Worm (Caenorhabditis elegans) whole organism, L4 larva: Measurements from ENCODE around the gene srw-136.

Experiments used
- F49E8.2 ChIP-seq: sonication (generic microtip); optimal IDR thresholded peaks from 2 replicates; lab custom pipeline; 2016; ENCODE audit warnings: missing compliant biosample characterization, mild to moderate bottlenecking, missing genetic modification characterization, borderline replicate concordance
- T26A8.4 ChIP-seq: fragments of 200-800 bp; sonication (Bioruptor generic); IDR thresholded peaks from 2 replicates; pipeline ENCODE4 v1.3.6; 2022; ENCODE audit warnings: missing genetic modification characterization, missing compliant biosample characterization
- Y105C5A.15 ChIP-seq: fragments of 200-800 bp; sonication (Bioruptor generic); IDR thresholded peaks from 2 replicates; pipeline ENCODE4 v1.3.6; 2022; ENCODE audit warnings: missing genetic modification characterization, missing compliant biosample characterization
- Y48G9A.11 ChIP-seq: fragments of 200-800 bp; sonication (Bioruptor generic); IDR thresholded peaks from 2 replicates; pipeline ENCODE4 v1.3.6; 2022; ENCODE audit warnings: missing genetic modification reagents, missing genetic modification characterization, missing compliant biosample characterization
- Y75B8A.6 ChIP-seq: fragments of 200-800 bp; sonication (Bioruptor generic); IDR thresholded peaks from 2 replicates; pipeline ENCODE4 v1.3.6; 2022; ENCODE audit warnings: missing genetic modification reagents, missing genetic modification characterization, missing compliant biosample characterization
- ZK546.5 ChIP-seq, 2 experiments: sonication (generic microtip); optimal IDR thresholded peaks; 2 replicates each; lab custom pipeline; 2017; ENCODE audit warnings: missing biosample characterization in 2 of 2, missing genetic modification characterization in 2 of 2
- aha-1 ChIP-seq: fragments of 150-350 bp; peaks from one replicate; lab custom pipeline; 2014; ENCODE audit warnings: missing biosample characterization, missing genetic modification characterization
- aly-2 ChIP-seq: sonication (generic microtip); optimal IDR thresholded peaks from 2 replicates; lab custom pipeline; 2018; ENCODE audit warnings: missing biosample characterization, missing genetic modification characterization
- ama-1 ChIP-seq: fragments of 150-350 bp; optimal IDR thresholded peaks from 2 replicates; lab custom pipeline; 2014; ENCODE audit warnings: inconsistent platforms, mixed read lengths
- arid-1 ChIP-seq: fragments of 200-800 bp; sonication (Bioruptor generic); conservative IDR thresholded peaks from 2 replicates; pipeline ENCODE4 v1.3.6; 2022; ENCODE audit warnings: missing genetic modification reagents, missing genetic modification characterization, missing compliant biosample characterization
- attf-4 ChIP-seq: sonication (generic microtip); optimal IDR thresholded peaks from 3 replicates; lab custom pipeline; 2017; ENCODE audit warnings: missing biosample characterization, missing genetic modification characterization
- dmd-6 ChIP-seq: fragments of 200-800 bp; sonication (Bioruptor generic); IDR thresholded peaks from 2 replicates; pipeline ENCODE4 v1.3.6; 2022; ENCODE audit warnings: missing genetic modification reagents, missing genetic modification characterization, missing compliant biosample characterization
- dpl-1 ChIP-seq: fragments of 150-350 bp; optimal IDR thresholded peaks from 2 replicates; lab custom pipeline; 2014; ENCODE audit warnings: missing biosample characterization, missing genetic modification reagents, missing genetic modification characterization
- egl-27 ChIP-seq: sonication (generic microtip); optimal IDR thresholded peaks from 3 replicates; lab custom pipeline; 2017; ENCODE audit warnings: missing biosample characterization, missing genetic modification reagents, missing genetic modification characterization
- egl-43 ChIP-seq: fragments of 200-800 bp; sonication (Bioruptor generic); IDR thresholded peaks from 2 replicates; pipeline ENCODE4 v1.3.6; 2022; ENCODE audit warnings: missing genetic modification reagents, missing genetic modification characterization, missing compliant biosample characterization
- fkh-10 ChIP-seq: fragments of 150-350 bp; optimal IDR thresholded peaks from 2 replicates; lab custom pipeline; 2014; ENCODE audit warnings: missing biosample characterization, missing genetic modification reagents, missing genetic modification characterization
- hlh-11 ChIP-seq: fragments of 200-800 bp; sonication (Bioruptor generic); optimal IDR thresholded peaks from 2 replicates; lab custom pipeline; 2018; ENCODE audit warnings: mild to moderate bottlenecking, missing genetic modification characterization, missing compliant biosample characterization
- hmg-1.1 ChIP-seq: fragments of 200-800 bp; sonication (Bioruptor generic); IDR thresholded peaks from 2 replicates; pipeline ENCODE4 v1.3.6; 2022; ENCODE audit warnings: missing genetic modification reagents, missing genetic modification characterization, missing compliant biosample characterization
- jun-1 ChIP-seq: fragments of 150-350 bp; optimal IDR thresholded peaks from 2 replicates; lab custom pipeline; 2014; ENCODE audit warnings: missing biosample characterization, missing genetic modification reagents, missing genetic modification characterization
- lin-1 ChIP-seq: fragments of 200-800 bp; sonication (Bioruptor generic); IDR thresholded peaks from 2 replicates; pipeline ENCODE4 v1.3.6; 2022; ENCODE audit warnings: missing genetic modification reagents, missing genetic modification characterization, missing compliant biosample characterization
- lin-13 ChIP-seq: fragments of 150-350 bp; optimal IDR thresholded peaks from 2 replicates; lab custom pipeline; 2014; ENCODE audit warnings: missing biosample characterization, missing genetic modification reagents, missing genetic modification characterization
- lin-15B ChIP-seq: fragments of 150-350 bp; sonication (generic microtip); optimal IDR thresholded peaks from 3 replicates; lab custom pipeline; 2014; ENCODE audit warnings: missing biosample characterization, missing genetic modification characterization
- lin-29 ChIP-seq: fragments of 200-800 bp; sonication (Bioruptor generic); IDR thresholded peaks from 2 replicates; pipeline ENCODE4 v1.3.6; 2022; ENCODE audit warnings: missing genetic modification reagents, missing genetic modification characterization, missing compliant biosample characterization
- madf-5 ChIP-seq, 2 experiments: fragments of 200-800 bp; sonication (Bioruptor generic); IDR thresholded peaks; 2 replicates each; pipeline ENCODE4 v1.3.6; 2022; ENCODE audit warnings: missing compliant biosample characterization in 2 of 2, missing genetic modification characterization in 2 of 2
- madf-9 ChIP-seq: fragments of 200-800 bp; sonication (Bioruptor generic); conservative IDR thresholded peaks from 2 replicates; pipeline ENCODE4 v1.3.6; 2022; ENCODE audit warnings: missing genetic modification reagents, missing genetic modification characterization, missing compliant biosample characterization
- mdl-1 ChIP-seq, 2 experiments: fragments of 150-350 bp in 1 of 2; sonication (generic microtip) in 1 of 2; optimal IDR thresholded peaks; 2 replicates each; lab custom pipeline; 2014 to 2017; ENCODE audit warnings: missing biosample characterization in 2 of 2, missing genetic modification characterization in 2 of 2
- mep-1 ChIP-seq: fragments of 150-350 bp; sonication (generic microtip); optimal IDR thresholded peaks from 3 replicates; lab custom pipeline; 2014; ENCODE audit warnings: missing biosample characterization, missing genetic modification characterization
- mes-2 ChIP-seq: sonication (generic microtip); optimal IDR thresholded peaks from 2 replicates; lab custom pipeline; 2016; ENCODE audit warnings: missing genotype, mild to moderate bottlenecking, missing genetic modification characterization, missing compliant biosample characterization; ENCODE audit not compliant: poor library complexity, severe bottlenecking
- mxl-2 ChIP-seq: fragments of 200-800 bp; sonication (Bioruptor generic); conservative IDR thresholded peaks from 2 replicates; pipeline ENCODE4 v1.3.6; 2022; ENCODE audit warnings: missing genetic modification reagents, missing genetic modification characterization, missing compliant biosample characterization
- nhr-102 ChIP-seq: sonication (generic microtip); optimal IDR thresholded peaks from 2 replicates; lab custom pipeline; 2016; ENCODE audit warnings: mild to moderate bottlenecking, missing genetic modification characterization, moderate library complexity, missing compliant biosample characterization
- nhr-237 ChIP-seq: sonication (generic microtip); optimal IDR thresholded peaks from 2 replicates; lab custom pipeline; 2017; ENCODE audit warnings: missing biosample characterization, missing genetic modification characterization
- nhr-25 ChIP-seq: sonication (generic microtip); optimal IDR thresholded peaks from 2 replicates; lab custom pipeline; 2017; ENCODE audit warnings: missing genetic modification characterization, mild to moderate bottlenecking, missing compliant biosample characterization, antibody characterized with exemption, moderate library complexity, borderline replicate concordance; ENCODE audit not compliant: insufficient read depth
- nhr-41 ChIP-seq: fragments of 200-800 bp; sonication (Bioruptor generic); IDR thresholded peaks from 2 replicates; pipeline ENCODE4 v1.3.6; 2022; ENCODE audit warnings: missing genetic modification reagents, missing genetic modification characterization, missing compliant biosample characterization
- nhr-6 ChIP-seq: fragments of 150-350 bp; optimal IDR thresholded peaks from 2 replicates; lab custom pipeline; 2014; ENCODE audit warnings: missing biosample characterization, missing genetic modification characterization
- nhr-76 ChIP-seq: fragments of 150-350 bp; optimal IDR thresholded peaks from 2 replicates; lab custom pipeline; 2014; ENCODE audit warnings: missing biosample characterization, missing genetic modification characterization
- nhr-77 ChIP-seq: fragments of 150-350 bp; optimal IDR thresholded peaks from 2 replicates; lab custom pipeline; 2014; ENCODE audit warnings: missing biosample characterization, missing genetic modification characterization
- pha-4 ChIP-seq, 2 experiments: fragments of 150-350 bp in 1 of 2; fragments of 200-800 bp in 1 of 2; sonication (Bioruptor generic) in 1 of 2; IDR thresholded peaks in 1 of 2; optimal IDR thresholded peaks in 1 of 2; 2 replicates each; pipeline versions ENCODE4 v1.3.6 to Lab custom; 2014 to 2022; ENCODE audit warnings: missing genetic modification characterization in 2 of 2, missing genetic modification reagents in 2 of 2, missing biosample characterization in 1 of 2, missing compliant biosample characterization in 1 of 2
- php-3 ChIP-seq: fragments of 200-800 bp; sonication (Bioruptor generic); IDR thresholded peaks from 2 replicates; pipeline ENCODE4 v1.3.6; 2022; ENCODE audit warnings: missing genetic modification reagents, missing genetic modification characterization, missing compliant biosample characterization
- rbr-2 ChIP-seq: sonication (generic microtip); optimal IDR thresholded peaks from 2 replicates; lab custom pipeline; 2016; ENCODE audit warnings: missing genotype, missing genetic modification characterization, missing compliant biosample characterization
- sdz-12 ChIP-seq: fragments of 200-800 bp; sonication (Bioruptor generic); optimal IDR thresholded peaks from 2 replicates; lab custom pipeline; 2018; ENCODE audit warnings: mild to moderate bottlenecking, missing genetic modification characterization, missing compliant biosample characterization
- spr-1 ChIP-seq: sonication (generic microtip); optimal IDR thresholded peaks from 2 replicates; lab custom pipeline; 2016; ENCODE audit warnings: mild to moderate bottlenecking, missing genetic modification characterization, missing compliant biosample characterization
- tra-1 ChIP-seq: fragments of 200-800 bp; sonication (Bioruptor generic); IDR thresholded peaks from 2 replicates; pipeline ENCODE4 v1.3.6; 2022; ENCODE audit warnings: missing genetic modification reagents, missing genetic modification characterization, missing compliant biosample characterization
- unc-62 ChIP-seq, 3 experiments: fragments of 150-350 bp in 1 of 3; sonication (generic microtip); optimal IDR thresholded peaks in 2 of 3; peaks in 1 of 3; 1 replicate in 1 of 3; 2 replicates in 2 of 3; lab custom pipeline; 2014 to 2017; ENCODE audit warnings: missing biosample characterization in 3 of 3, missing genetic modification characterization in 3 of 3, missing genetic modification reagents in 3 of 3, missing genotype in 1 of 3
- zip-2 ChIP-seq: fragments of 150-350 bp; optimal IDR thresholded peaks from 2 replicates; lab custom pipeline; 2014; ENCODE audit warnings: missing biosample characterization, missing genetic modification characterization
- ztf-11 ChIP-seq: fragments of 150-350 bp; optimal IDR thresholded peaks from 2 replicates; lab custom pipeline; 2014; ENCODE audit warnings: missing biosample characterization, missing genetic modification characterization
- ztf-7 ChIP-seq: fragments of 150-350 bp; optimal IDR thresholded peaks from 2 replicates; lab custom pipeline; 2014; ENCODE audit warnings: missing biosample characterization, missing genetic modification characterization

srw-136 gene

DNA sequence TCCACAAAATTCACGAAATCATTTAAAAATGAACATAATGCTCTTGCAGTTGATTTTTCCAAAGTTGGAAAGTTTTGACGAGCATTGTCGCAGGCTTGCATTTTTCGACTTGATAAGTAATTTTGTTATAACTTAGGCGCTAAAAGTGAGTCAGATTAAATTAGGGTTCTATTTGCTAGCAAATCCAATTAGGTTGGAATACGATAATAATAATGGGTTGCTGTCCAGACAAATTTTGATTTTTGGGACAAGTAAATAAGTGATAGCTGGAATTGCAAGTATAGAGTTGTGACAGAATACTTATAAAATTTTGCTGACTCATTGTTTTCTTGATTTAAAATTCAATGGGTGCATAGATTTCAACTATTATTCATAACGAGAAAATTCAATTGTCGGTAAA is 4.4 kb downstream of the srw-136 start, which contains the start of gene srw-112:
srw-112 (minus strand) TSS at position 101 of the 400 bp plus-strand sequence.
- TF ChIP-seq aha-1 (peak; percentile 19), zip-2 (no peak), F49E8.2 (no peak)

DNA sequence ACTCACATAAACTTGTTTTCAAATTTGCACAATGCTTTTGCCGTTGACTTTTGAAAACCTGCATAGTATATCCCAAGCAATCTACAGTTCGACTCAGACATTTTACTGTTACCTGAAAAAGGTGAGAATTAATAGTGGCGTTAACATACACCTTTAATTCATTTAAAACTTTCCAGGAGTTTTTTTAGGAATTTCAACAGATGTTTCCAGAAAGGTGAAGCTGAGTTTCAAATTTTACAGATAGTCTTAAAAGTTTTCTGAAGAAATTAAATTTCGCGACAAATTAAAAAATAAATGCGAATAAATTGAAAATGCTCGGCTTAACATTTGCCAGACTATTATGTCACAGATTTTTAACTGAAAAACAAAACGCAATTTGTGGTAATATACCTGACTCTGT is 10.6 kb downstream of the srw-136 start, which contains the start of gene srw-119:
srw-119 (minus strand) TSS at position 101 of the 400 bp plus-strand sequence.
- no peak for TF ChIP-seq aly-2 (tag; lab: Kevin White, UChicago)
- TF ChIP-seq ztf-7 (tag; lab: Kevin White, UChicago) = no peak
- TF ChIP-seq jun-1 = no peak
- TF ChIP-seq spr-1 (tag; lab: Kevin White, UChicago) = no peak
- no peak for TF ChIP-seq ama-1
- TF ChIP-seq madf-9 (GFP tag; lab: Robert Waterston, UW) = no peak
- TF ChIP-seq mes-2 (tag; lab: Kevin White, UChicago) = no peak
- no peak for TF ChIP-seq Y105C5A.15 (GFP tag; lab: Robert Waterston, UW)
- no peak for TF ChIP-seq T26A8.4 (GFP tag; lab: Robert Waterston, UW)
- TF ChIP-seq egl-27 (tag; lab: Kevin White, UChicago) = no peak
- no peak for TF ChIP-seq arid-1 (GFP tag; lab: Robert Waterston, UW)
- TF ChIP-seq fkh-10 (GFP tag; lab: Kevin White, UChicago) = no peak
- TF ChIP-seq dpl-1 = no peak
- TF ChIP-seq hlh-11 (tag; lab: Kevin White, UChicago) = no peak
- TF ChIP-seq Y48G9A.11 (GFP tag; lab: Robert Waterston, UW) = no peak
- TF ChIP-seq nhr-77 (tag; lab: Kevin White, UChicago) = no peak
- no peak for TF ChIP-seq rbr-2
- TF ChIP-seq egl-43 (GFP tag; lab: Robert Waterston, UW) = no peak
- TF ChIP-seq sdz-12 (GFP tag; lab: Kevin White, UChicago) = no peak

DNA sequence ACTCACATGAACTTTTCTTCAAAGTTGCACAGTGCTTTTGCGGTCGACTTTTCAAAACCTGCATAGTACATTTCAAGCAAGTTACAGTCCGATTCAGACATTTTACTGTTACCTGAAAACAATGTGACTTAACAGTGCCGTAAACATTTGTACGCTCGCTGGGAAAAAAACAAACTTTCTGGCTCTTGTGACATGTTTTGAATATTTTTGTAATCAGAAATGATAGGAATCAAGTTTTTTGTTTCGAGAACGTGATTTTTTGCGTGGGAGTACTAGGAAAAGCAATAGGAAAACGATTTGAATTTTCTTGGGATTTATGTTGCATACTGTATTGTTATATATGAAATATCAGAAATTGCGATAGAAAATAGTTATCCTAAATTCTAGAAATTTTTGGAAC is 14.3 kb downstream of the srw-136 start, which contains the start of gene srw-120:
srw-120 (minus strand) TSS at position 101 of the 400 bp plus-strand sequence.
- TF ChIP-seq madf-5 (GFP tag; IDR thresholded peaks at IDR 0.05; lab: Robert Waterston, UW) (no peak), nhr-6 (tag; lab: Kevin White, UChicago) (no peak), nhr-25 (no peak), unc-62 (GFP tag; optimal IDR thresholded peaks at IDR 0.05 in 1 of 2; lab: Kevin White, UChicago) (no peak), unc-62 (tag; optimal IDR thresholded peaks at IDR 0.05; lab: Kevin White, UChicago) (no peak), lin-1 (GFP tag; lab: Robert Waterston, UW) (no peak), ama-1 (no peak), pha-4 (GFP tag; IDR thresholded peaks at IDR 0.05; lab: Robert Waterston, UW) (no peak), pha-4 (tag; optimal IDR thresholded peaks at IDR 0.05; lab: Kevin White, UChicago) (no peak), nhr-76 (tag; lab: Kevin White, UChicago) (no peak), mdl-1 (tag; optimal IDR thresholded peaks at IDR 0.05; lab: Kevin White, UChicago) (no peak), spr-1 (tag; lab: Kevin White, UChicago) (no peak), hmg-1.1 (no peak), aly-2 (tag; lab: Kevin White, UChicago) (no peak), php-3 (no peak)

DNA sequence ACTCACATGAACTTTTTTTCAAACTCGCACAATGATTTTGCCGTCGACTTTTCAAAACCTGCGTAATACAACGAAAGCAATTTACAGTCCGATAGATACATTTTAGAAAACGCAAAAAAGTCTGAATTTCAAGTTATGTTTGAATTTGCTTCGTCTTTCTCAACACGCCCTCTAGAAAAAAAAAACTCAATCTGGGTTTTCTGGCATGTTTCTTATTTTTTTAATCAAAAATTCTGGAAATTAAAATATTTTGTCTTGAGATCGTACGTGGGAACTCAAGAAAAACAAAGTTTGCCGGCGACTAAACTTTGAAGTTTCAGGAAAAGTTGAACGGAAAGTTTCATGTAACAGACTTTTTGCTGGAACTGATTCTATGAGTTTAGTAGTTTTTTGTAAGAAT is 16.6 kb downstream of the srw-136 start, which contains the start of gene srw-115:
srw-115 (minus strand) TSS at position 101 of the 400 bp plus-strand sequence.
- TF ChIP-seq ztf-11 (no peak), ZK546.5 (tag; optimal IDR thresholded peaks at IDR 0.05; lab: Kevin White, UChicago) (no peak), nhr-41 (GFP tag; lab: Robert Waterston, UW) (no peak), nhr-102 (tag; lab: Kevin White, UChicago) (no peak), dmd-6 (GFP tag; lab: Robert Waterston, UW) (no peak), nhr-76 (tag; lab: Kevin White, UChicago) (no peak), Y75B8A.6 (GFP tag; lab: Robert Waterston, UW) (no peak), lin-13 (no peak), mep-1 (tag; lab: Kevin White, UChicago) (no peak), lin-15B (tag; lab: Kevin White, UChicago) (no peak), mxl-2 (GFP tag; lab: Robert Waterston, UW) (no peak), lin-29 (GFP tag; lab: Robert Waterston, UW) (no peak), nhr-237 (tag; lab: Kevin White, UChicago) (no peak), spr-1 (tag; lab: Kevin White, UChicago) (no peak), attf-4 (tag; lab: Kevin White, UChicago) (no peak), tra-1 (GFP tag; lab: Robert Waterston, UW) (no peak)
